Fruit fly (Drosophila melanogaster) whole organism, embryonic: ENCODE measurements around the gene Osi10a.

ENCODE experiments used
- Aef1 ChIP-seq: fragments of 200-800 bp; sonication (Bioruptor generic); IDR thresholded peaks from 3 replicates; pipeline ENCODE4 v1.3.6; 2022; ENCODE audit warnings: missing biosample characterization, missing genetic modification characterization
- CG14965 ChIP-seq: fragments of 200-800 bp; sonication (Bioruptor generic); optimal IDR thresholded peaks from 2 replicates; lab custom pipeline; 2016; ENCODE audit warnings: missing biosample characterization, missing genetic modification characterization, borderline replicate concordance
- CG15073 ChIP-seq: fragments of 200-800 bp; sonication (Bioruptor generic); optimal IDR thresholded peaks from 2 replicates; lab custom pipeline; 2016; ENCODE audit warnings: missing biosample characterization, missing genetic modification characterization
- CG3838 ChIP-seq: fragments of 200-800 bp; sonication (Bioruptor generic); optimal IDR thresholded peaks from 3 replicates; lab custom pipeline; 2016; ENCODE audit warnings: missing biosample characterization, missing genetic modification characterization
- CG3847 ChIP-seq: fragments of 200-800 bp; sonication (Bioruptor generic); IDR thresholded peaks from 2 replicates; pipeline ENCODE4 v1.3.6; 2022; ENCODE audit warnings: missing biosample characterization, missing genetic modification characterization
- CG9932 ChIP-seq: fragments of 200-800 bp; sonication (Bioruptor generic); IDR thresholded peaks from 2 replicates; pipeline ENCODE4 v1.3.6; 2022; ENCODE audit warnings: missing biosample characterization, missing genetic modification characterization
- ab ChIP-seq: fragments of 200-800 bp; sonication (Bioruptor generic); optimal IDR thresholded peaks from 2 replicates; lab custom pipeline; 2016; ENCODE audit warnings: missing biosample characterization, missing genetic modification characterization
- wdn ChIP-seq: fragments of 200-800 bp; sonication (Bioruptor generic); IDR thresholded peaks from 2 replicates; pipeline ENCODE4 v1.3.6; 2022; ENCODE audit warnings: missing biosample characterization, missing genetic modification characterization

DNA sequence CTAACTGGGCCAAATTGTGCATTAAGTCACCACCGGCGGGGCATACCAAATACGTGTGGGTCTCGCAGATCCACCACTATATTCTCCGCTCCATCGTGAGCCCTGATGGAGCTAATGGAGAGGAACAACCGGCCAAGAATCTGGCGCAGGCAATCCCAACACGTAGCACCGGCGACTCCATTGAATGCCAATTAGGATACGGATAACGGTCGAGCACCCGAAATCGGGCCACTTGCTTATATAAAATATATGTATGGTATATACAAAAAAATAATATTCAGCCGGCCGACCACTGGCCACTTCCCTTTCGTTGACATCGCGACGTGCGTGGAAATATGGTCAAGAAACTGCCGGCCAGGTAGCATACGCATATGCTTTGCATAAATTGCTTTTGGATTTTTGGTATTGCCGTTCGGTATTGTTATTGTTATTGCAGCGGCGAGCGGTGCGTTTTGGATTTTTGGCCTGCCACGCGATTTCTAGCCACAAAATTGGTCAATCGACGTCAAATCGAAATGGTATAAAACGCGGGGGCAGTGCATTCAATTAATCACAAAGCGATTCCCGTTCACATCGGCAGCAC is 37.6 kb downstream of the Osi10a start, which contains the start of gene Osi15:
- no peak for TF ChIP-seq Aef1 (GFP tag; lab: Robert Waterston, UW)
- TF ChIP-seq CG9932 (GFP tag; lab: Robert Waterston, UW): no peak
- no peak for TF ChIP-seq CG14965 (GFP tag; lab: Kevin White, UChicago)
- no peak for TF ChIP-seq CG3838 (GFP tag; lab: Kevin White, UChicago)
- no peak for TF ChIP-seq wdn (GFP tag; lab: Robert Waterston, UW)
- TF ChIP-seq CG3847 (GFP tag; lab: Robert Waterston, UW): no peak
- TF ChIP-seq CG15073 (GFP tag; lab: Kevin White, UChicago): no peak
- TF ChIP-seq ab (GFP tag; lab: Kevin White, UChicago): no peak
